Fruit fly (Drosophila melanogaster): ENCODE data around the gene Flad2.

DNA sequence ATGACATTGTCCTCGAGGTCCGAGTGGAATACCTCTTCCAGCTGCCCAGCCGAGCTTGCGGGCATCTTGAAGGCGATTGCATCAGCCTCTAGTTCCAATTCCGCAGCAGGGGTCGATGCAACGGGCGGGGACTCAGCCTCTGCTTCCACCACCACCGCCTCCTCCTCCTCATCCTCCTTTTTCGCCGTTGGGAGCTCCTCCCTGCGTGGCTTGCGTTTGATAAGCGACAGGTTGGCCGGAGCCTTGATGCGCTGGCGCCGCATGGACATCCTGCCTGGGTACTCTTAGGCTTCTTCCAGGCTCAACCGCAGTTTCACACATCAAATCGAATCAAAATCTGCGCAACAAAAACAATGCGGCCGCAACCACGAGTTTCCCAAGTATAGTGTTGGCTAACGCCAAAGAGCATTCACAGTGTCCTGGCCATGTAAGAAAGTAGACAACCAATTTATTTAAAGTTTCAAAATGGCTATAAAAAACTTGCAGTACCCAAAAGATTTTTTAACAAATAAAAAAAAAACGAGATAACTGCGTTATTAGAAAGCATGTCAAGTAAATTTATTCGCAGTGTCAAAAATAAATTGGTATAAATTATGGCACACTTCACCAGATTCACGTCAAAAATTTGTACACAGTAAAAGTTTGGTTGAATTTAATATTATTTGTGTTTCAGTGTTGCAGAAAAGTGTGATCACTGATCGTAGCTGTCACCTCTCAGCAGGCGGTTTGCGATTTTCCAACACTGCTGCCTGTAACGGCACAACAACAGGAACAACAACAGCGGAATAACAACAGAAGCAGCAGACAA is 38.7 kb upstream of the Flad2 start, which contains the start of the genes Bdp1 and CG6565:
- peak; percentile 97 for TF ChIP-seq Clk (GFP tag; optimal IDR thresholded peaks at IDR 0.05)
- TF ChIP-seq CG11617 (GFP tag; optimal IDR thresholded peaks at IDR 0.05), result peak; percentile 98
- TF ChIP-seq tj (GFP tag; optimal IDR thresholded peaks at IDR 0.05), result peak; percentile 88
- peak; percentile 97 for TF ChIP-seq ovo (GFP tag; optimal IDR thresholded peaks at IDR 0.05)
- no peak for TF ChIP-seq cnc (optimal IDR thresholded peaks at IDR 0.05)
